Worm (Caenorhabditis elegans): ENCODE results near the gene Y37E11B.10.
A peak's percentile ranks its signal among the peaks of the same experiment; 100 is the strongest.

DNA sequence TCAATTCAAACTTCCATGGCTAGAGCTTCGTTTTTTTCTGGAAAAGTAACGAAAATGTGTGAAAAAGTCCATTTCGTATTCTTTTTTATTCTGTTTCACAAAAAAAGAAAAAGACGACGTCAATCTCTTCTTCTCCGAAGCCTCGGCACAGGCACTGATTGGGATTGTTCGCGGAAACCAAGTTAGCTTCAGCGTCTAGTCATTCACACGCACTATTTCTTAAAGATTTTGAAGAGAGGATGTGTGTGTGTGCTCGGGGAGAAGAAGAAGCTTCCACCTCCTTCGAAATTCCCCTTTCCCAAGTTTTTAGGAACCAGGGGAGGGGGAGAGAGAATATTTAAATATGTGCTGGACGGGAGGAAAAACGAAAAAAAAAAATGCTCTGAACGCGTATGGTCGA, 20.2 kb upstream of the Y37E11B.10 start:
- no peak for TF ChIP-seq ama-1 (optimal IDR thresholded peaks at IDR 0.05)
- no peak for TF ChIP-seq hpl-2 (GFP tag; optimal IDR thresholded peaks at IDR 0.05)
- no peak for TF ChIP-seq mdl-1 (tag; optimal IDR thresholded peaks at IDR 0.05)
- no peak for TF ChIP-seq tbx-2 (tag; optimal IDR thresholded peaks at IDR 0.05)
- no peak for TF ChIP-seq unc-62 (GFP tag; optimal IDR thresholded peaks at IDR 0.05)
- no peak for TF ChIP-seq blmp-1 (tag; optimal IDR thresholded peaks at IDR 0.05)
- TF ChIP-seq ces-1 (GFP tag; optimal IDR thresholded peaks at IDR 0.05): peak; percentile 51
- no peak for TF ChIP-seq irx-1 (tag; optimal IDR thresholded peaks at IDR 0.05)
- no peak for TF ChIP-seq sup-37 (GFP tag; optimal IDR thresholded peaks at IDR 0.05)
- TF ChIP-seq rnt-1 (tag; optimal IDR thresholded peaks at IDR 0.05): no peak
- no peak for TF ChIP-seq alr-1 (tag; optimal IDR thresholded peaks at IDR 0.05; ENCODE audit: borderline replicate concordance)
- TF ChIP-seq ztf-11 (tag; optimal IDR thresholded peaks at IDR 0.05): no peak

All from whole organism, L1 larva.